Fruit fly (Drosophila melanogaster) whole organism, embryonic: Measurements from ENCODE around the gene Sgp.
A peak's percentile ranks its signal among the peaks of the same experiment; 100 is the strongest.

Experiments used
- Adf1 ChIP-seq: fragments of 200-800 bp; sonication (Bioruptor generic); IDR thresholded peaks from 2 replicates; pipeline ENCODE4 v1.3.6; 2022; ENCODE audit warnings: missing biosample characterization, missing genetic modification characterization
- Atf-2 ChIP-seq: fragments of 200-800 bp; sonication (Bioruptor generic); optimal IDR thresholded peaks from 2 replicates; lab custom pipeline; 2016; ENCODE audit warnings: missing biosample characterization, missing genetic modification characterization
- C15 ChIP-seq: fragments of 200-800 bp; sonication (Bioruptor generic); IDR thresholded peaks from 3 replicates; pipeline ENCODE4 v1.3.6; 2022; ENCODE audit warnings: missing biosample characterization, missing genetic modification characterization
- CG10209 ChIP-seq: fragments of 200-800 bp; sonication (Bioruptor generic); optimal IDR thresholded peaks from 3 replicates; lab custom pipeline; 2017; ENCODE audit warnings: missing biosample characterization, mild to moderate bottlenecking, missing genetic modification characterization, missing genetic modification reagents
- CG10274 ChIP-seq: fragments of 200-800 bp; sonication (Bioruptor generic); optimal IDR thresholded peaks from 3 replicates; lab custom pipeline; 2017; ENCODE audit warnings: missing biosample characterization, mild to moderate bottlenecking, missing genetic modification characterization
- CG10959 ChIP-seq: fragments of 200-800 bp; sonication (Bioruptor generic); IDR thresholded peaks from 2 replicates; pipeline ENCODE4 v1.3.6; 2022; ENCODE audit warnings: missing biosample characterization, missing genetic modification characterization
- CG13894 ChIP-seq: fragments of 200-800 bp; sonication (Bioruptor generic); optimal IDR thresholded peaks from 3 replicates; lab custom pipeline; 2018; ENCODE audit warnings: missing biosample characterization, mild to moderate bottlenecking, missing genetic modification characterization, moderate library complexity
- CG14050 ChIP-seq: fragments of 200-800 bp; sonication (Bioruptor generic); IDR thresholded peaks from 3 replicates; pipeline ENCODE4 v1.3.6; 2022; ENCODE audit warnings: missing biosample characterization, missing genetic modification characterization
- CG16779 ChIP-seq: fragments of 200-800 bp; sonication (Bioruptor generic); IDR thresholded peaks from 2 replicates; pipeline ENCODE4 v1.3.6; 2022; ENCODE audit warnings: missing biosample characterization, missing genetic modification characterization
- CG17186 ChIP-seq: fragments of 200-800 bp; sonication (Bioruptor generic); optimal IDR thresholded peaks from 3 replicates; lab custom pipeline; 2017; ENCODE audit warnings: missing biosample characterization, missing genetic modification reagents, missing genetic modification characterization
- CG3163 ChIP-seq: fragments of 200-800 bp; sonication (Bioruptor generic); optimal IDR thresholded peaks from 3 replicates; lab custom pipeline; 2016; ENCODE audit warnings: missing biosample characterization, missing genetic modification characterization
- CG33213 ChIP-seq: fragments of 200-800 bp; sonication (Bioruptor generic); optimal IDR thresholded peaks from 3 replicates; lab custom pipeline; 2016; ENCODE audit warnings: missing biosample characterization, missing genetic modification characterization
- CG34376 ChIP-seq: fragments of 200-800 bp; sonication (Bioruptor generic); optimal IDR thresholded peaks from 2 replicates; lab custom pipeline; 2018; ENCODE audit warnings: missing biosample characterization, mild to moderate bottlenecking, missing genetic modification characterization
- CG6175 ChIP-seq: fragments of 200-800 bp; sonication (Bioruptor generic); IDR thresholded peaks from 3 replicates; pipeline ENCODE4 v1.3.6; 2022; ENCODE audit warnings: missing biosample characterization, missing genetic modification characterization
- CG6254 ChIP-seq: fragments of 200-800 bp; sonication (Bioruptor generic); optimal IDR thresholded peaks from 3 replicates; lab custom pipeline; 2017; ENCODE audit warnings: mild to moderate bottlenecking, missing biosample characterization, missing genetic modification reagents, missing genetic modification characterization
- CG6689 ChIP-seq: fragments of 200-800 bp; sonication (Bioruptor generic); IDR thresholded peaks from 2 replicates; pipeline ENCODE4 v1.3.6; 2022; ENCODE audit warnings: missing biosample characterization, missing genetic modification characterization
- CG7271 ChIP-seq: fragments of 200-800 bp; sonication (Bioruptor generic); optimal IDR thresholded peaks from 2 replicates; lab custom pipeline; 2018; ENCODE audit warnings: missing biosample characterization, mild to moderate bottlenecking, missing genetic modification characterization, moderate library complexity
- CG7963 ChIP-seq: fragments of 200-800 bp; sonication (Bioruptor generic); IDR thresholded peaks from 3 replicates; pipeline ENCODE4 v1.3.6; 2022; ENCODE audit warnings: missing biosample characterization, missing genetic modification characterization; ENCODE audit not compliant: partially characterized antibody
- CHES-1-like ChIP-seq: fragments of 200-800 bp; sonication (Bioruptor generic); optimal IDR thresholded peaks from 2 replicates; lab custom pipeline; 2016; ENCODE audit warnings: missing biosample characterization, missing genetic modification characterization
- Ets65A ChIP-seq: fragments of 200-800 bp; sonication (Bioruptor generic); peaks from one replicate; lab custom pipeline; 2016; ENCODE audit warnings: missing biosample characterization, missing genetic modification characterization
- Fer1 ChIP-seq: fragments of 200-800 bp; sonication (Bioruptor generic); optimal IDR thresholded peaks from 2 replicates; lab custom pipeline; 2017; ENCODE audit warnings: missing biosample characterization, mild to moderate bottlenecking, missing genetic modification characterization
- GATAe ChIP-seq: fragments of 200-800 bp; sonication (Bioruptor generic); conservative IDR thresholded peaks from 2 replicates; pipeline ENCODE4 v1.3.6; 2022; ENCODE audit warnings: missing biosample characterization, missing genetic modification characterization
- Gsc ChIP-seq: fragments of 200-800 bp; sonication (Bioruptor generic); IDR thresholded peaks from 2 replicates; pipeline ENCODE4 v1.3.6; 2022; ENCODE audit warnings: missing biosample characterization, missing genetic modification characterization
- MTF-1 ChIP-seq: fragments of 200-800 bp; sonication (Bioruptor generic); optimal IDR thresholded peaks from 2 replicates; lab custom pipeline; 2018; ENCODE audit warnings: missing biosample characterization, mild to moderate bottlenecking, missing genetic modification characterization, borderline replicate concordance
- NC2α ChIP-seq: fragments of 200-800 bp; sonication (Bioruptor generic); optimal IDR thresholded peaks from 2 replicates; lab custom pipeline; 2016; ENCODE audit warnings: missing biosample characterization, missing genetic modification characterization
- Ptx1 ChIP-seq: fragments of 200-800 bp; sonication (Bioruptor generic); IDR thresholded peaks from 2 replicates; pipeline ENCODE4 v1.3.6; 2022; ENCODE audit warnings: missing biosample characterization, missing genetic modification characterization
- Sry-β ChIP-seq: fragments of 200-800 bp; sonication (Bioruptor generic); optimal IDR thresholded peaks from 2 replicates; lab custom pipeline; 2018; ENCODE audit warnings: missing biosample characterization, mild to moderate bottlenecking, missing genetic modification characterization, moderate library complexity
- bsh ChIP-seq, 2 experiments: fragments of 200-800 bp; sonication (Bioruptor generic); optimal IDR thresholded peaks; 2 replicates each; lab custom pipeline; 2017 to 2018; ENCODE audit warnings: mild to moderate bottlenecking in 2 of 2, missing biosample characterization in 2 of 2, missing genetic modification characterization in 2 of 2, moderate library complexity in 1 of 2
- cad ChIP-seq: fragments of >200 bp; optimal IDR thresholded peaks from 2 replicates; lab custom pipeline; 2017; ENCODE audit warnings: missing biosample characterization, missing genetic modification characterization
- chinmo ChIP-seq: fragments of 200-800 bp; sonication (Bioruptor generic); IDR thresholded peaks from 4 replicates; pipeline ENCODE4 v1.3.6; 2022; ENCODE audit warnings: missing biosample characterization, missing genetic modification characterization; ENCODE audit not compliant: partially characterized antibody
- dm ChIP-seq: fragments of 200-800 bp; sonication (Bioruptor generic); optimal IDR thresholded peaks from 3 replicates; lab custom pipeline; 2016; ENCODE audit warnings: missing biosample characterization, missing genetic modification characterization
- dmrt99B ChIP-seq: fragments of 200-800 bp; sonication (Bioruptor generic); optimal IDR thresholded peaks from 2 replicates; lab custom pipeline; 2018; ENCODE audit warnings: missing biosample characterization, mild to moderate bottlenecking, missing genetic modification characterization, moderate library complexity
- exex ChIP-seq: fragments of 200-800 bp; sonication (Bioruptor generic); optimal IDR thresholded peaks from 4 replicates; lab custom pipeline; 2018; ENCODE audit warnings: missing biosample characterization, mild to moderate bottlenecking, missing genetic modification characterization, moderate library complexity
- fd102C ChIP-seq: fragments of 200-800 bp; sonication (Bioruptor generic); optimal IDR thresholded peaks from 2 replicates; lab custom pipeline; 2018; ENCODE audit warnings: missing biosample characterization, mild to moderate bottlenecking, missing genetic modification characterization, moderate library complexity
- gcm2 ChIP-seq: fragments of 200-800 bp; sonication (Bioruptor generic); optimal IDR thresholded peaks from 2 replicates; lab custom pipeline; 2016; ENCODE audit warnings: missing biosample characterization, missing genetic modification characterization
- grn ChIP-seq: fragments of 200-800 bp; sonication (Bioruptor generic); optimal IDR thresholded peaks from 3 replicates; lab custom pipeline; 2017; ENCODE audit warnings: missing biosample characterization, missing genetic modification characterization
- gro ChIP-seq: fragments of 200-800 bp; sonication (Bioruptor generic); optimal IDR thresholded peaks from 2 replicates; lab custom pipeline; 2016; ENCODE audit warnings: missing biosample characterization, missing genetic modification characterization
- lbe ChIP-seq: fragments of 200-800 bp; sonication (Bioruptor generic); optimal IDR thresholded peaks from 2 replicates; lab custom pipeline; 2016; ENCODE audit warnings: missing biosample characterization, mild to moderate bottlenecking, missing genetic modification characterization
- mirr ChIP-seq: fragments of 200-800 bp; sonication (Bioruptor generic); optimal IDR thresholded peaks from 3 replicates; lab custom pipeline; 2018; ENCODE audit warnings: missing biosample characterization, mild to moderate bottlenecking, missing genetic modification characterization
- onecut ChIP-seq: fragments of 200-800 bp; sonication (Bioruptor generic); IDR thresholded peaks from 2 replicates; pipeline ENCODE4 v1.3.6; 2022; ENCODE audit warnings: missing biosample characterization, missing genetic modification characterization
- pfk ChIP-seq: fragments of 200-800 bp; sonication (Bioruptor generic); optimal IDR thresholded peaks from 2 replicates; lab custom pipeline; 2018; ENCODE audit warnings: missing biosample characterization, mild to moderate bottlenecking, missing genetic modification characterization, moderate library complexity
- sd ChIP-seq: fragments of 200-800 bp; sonication (Bioruptor generic); optimal IDR thresholded peaks from 3 replicates; lab custom pipeline; 2018; ENCODE audit warnings: missing biosample characterization, mild to moderate bottlenecking, missing genetic modification characterization, moderate library complexity
- sima ChIP-seq: fragments of 200-800 bp; sonication (Bioruptor generic); optimal IDR thresholded peaks from 2 replicates; lab custom pipeline; 2016; ENCODE audit warnings: missing biosample characterization, missing genetic modification characterization
- sqz ChIP-seq: fragments of 200-800 bp; sonication (Bioruptor generic); optimal IDR thresholded peaks from 3 replicates; lab custom pipeline; 2018; ENCODE audit warnings: missing biosample characterization, mild to moderate bottlenecking, missing genetic modification characterization
- sug ChIP-seq: fragments of 200-800 bp; optimal IDR thresholded peaks from 2 replicates; lab custom pipeline; 2019; ENCODE audit warnings: missing biosample characterization, mild to moderate bottlenecking, missing genetic modification characterization, moderate library complexity
- ttk ChIP-seq: fragments of 200-800 bp; sonication (Bioruptor generic); IDR thresholded peaks from 2 replicates; pipeline ENCODE4 v2.1.2; 2022; ENCODE audit warnings: missing biosample characterization, missing genetic modification characterization
- vnd ChIP-seq: fragments of 200-800 bp; sonication (Bioruptor generic); IDR thresholded peaks from 3 replicates; pipeline ENCODE4 v1.3.6; 2022; ENCODE audit warnings: missing biosample characterization, missing genetic modification characterization; ENCODE audit not compliant: partially characterized antibody
- wdn ChIP-seq: fragments of 200-800 bp; sonication (Bioruptor generic); IDR thresholded peaks from 2 replicates; pipeline ENCODE4 v1.3.6; 2022; ENCODE audit warnings: missing biosample characterization, missing genetic modification characterization

Gene Sgp

DNA sequence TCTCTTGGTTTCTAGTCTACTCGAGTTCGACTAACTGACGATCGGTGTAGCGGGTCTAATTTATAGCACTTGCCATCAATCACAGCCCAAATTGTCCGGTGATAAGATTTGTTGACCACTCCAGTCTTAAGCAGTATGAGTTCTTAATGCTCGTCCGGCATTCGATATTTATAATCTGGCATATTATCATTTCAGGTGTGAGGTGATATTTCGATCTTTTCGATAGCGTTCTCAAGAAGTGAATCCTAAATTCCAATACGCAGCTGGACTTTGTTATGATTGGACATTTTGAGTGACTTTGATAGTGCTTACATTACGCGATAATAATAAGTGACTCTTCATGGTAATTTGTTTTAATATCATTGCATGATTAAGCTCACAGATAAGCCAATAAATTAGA is 23.2 kb upstream of the Sgp start, which contains the start of gene Bace:
TSS of gene Bace (minus strand) at position 39 of the 400 bp plus-strand sequence.
- TF ChIP-seq MTF-1 (GFP tag; lab: Kevin White, UChicago) (no peak), sima (GFP tag; lab: Kevin White, UChicago) (no peak), dmrt99B (tag; lab: Kevin White, UChicago) (no peak), CG3163 (GFP tag; lab: Kevin White, UChicago) (no peak), Gsc (GFP tag; lab: Robert Waterston, UW) (no peak), fd102C (GFP tag; lab: Kevin White, UChicago) (no peak), gcm2 (no peak), CHES-1-like (no peak), CG7271 (no peak), Ets65A (GFP tag; lab: Kevin White, UChicago) (peak; percentile 49), exex (tag; lab: Kevin White, UChicago) (peak; percentile 93), vnd (GFP tag; lab: Robert Waterston, UW) (0 out of 3 replicates have a peak, but pooled peaks have one; percentile 40), Sry-β (GFP tag; lab: Kevin White, UChicago) (no peak), dm (GFP tag; lab: Kevin White, UChicago) (no peak), CG7963 (GFP tag; lab: Robert Waterston, UW) (no peak), sug (tag; lab: Kevin White, UChicago) (no peak), lbe (no peak), pfk (GFP tag; lab: Kevin White, UChicago) (no peak), chinmo (GFP tag; lab: Robert Waterston, UW) (no peak), sd (tag; lab: Kevin White, UChicago) (peak; percentile 53), Adf1 (GFP tag; lab: Robert Waterston, UW) (no peak), CG10274 (GFP tag; lab: Kevin White, UChicago) (no peak), C15 (no peak), CG17186 (no peak), CG10209 (no peak), wdn (no peak), cad (no peak), NC2α (GFP tag; lab: Kevin White, UChicago) (no peak), CG6689 (GFP tag; lab: Robert Waterston, UW) (no peak), mirr (peak; percentile 70), CG14050 (GFP tag; lab: Robert Waterston, UW) (no peak), ttk (GFP tag; lab: Robert Waterston, UW) (no peak), CG13894 (tag; lab: Kevin White, UChicago) (no peak), sqz (GFP tag; lab: Kevin White, UChicago) (no peak), GATAe (GFP tag; lab: Robert Waterston, UW) (peak; percentile 45; the same call in 1 of the 2 replicates), grn (GFP tag; lab: Kevin White, UChicago) (peak; percentile 85), CG33213 (GFP tag; lab: Kevin White, UChicago) (no peak), CG16779 (no peak), CG6175 (GFP tag; lab: Robert Waterston, UW) (no peak), gro (GFP tag; lab: Kevin White, UChicago) (no peak), CG10959 (GFP tag; lab: Robert Waterston, UW) (no peak), CG34376 (GFP tag; lab: Kevin White, UChicago) (peak; percentile 85), Atf-2 (GFP tag; lab: Kevin White, UChicago) (no peak), Ptx1 (GFP tag; lab: Robert Waterston, UW) (no peak), bsh (GFP tag; optimal IDR thresholded peaks at IDR 0.05; lab: Kevin White, UChicago) (no peak), Fer1 (GFP tag; lab: Kevin White, UChicago) (no peak), onecut (no peak), CG6254 (no peak)
